Worm (Caenorhabditis elegans): ENCODE results near the gene acdh-11.

ce11 chrIII:10592074-10592473 is 26.0 kb downstream of the acdh-11 start:
- no peak for TF ChIP-seq snpc-4 (tag; optimal IDR thresholded peaks at IDR 0.05)
- TF ChIP-seq elt-1 (tag; optimal IDR thresholded peaks at IDR 0.05), result no peak
- TF ChIP-seq ceh-82 (tag; optimal IDR thresholded peaks at IDR 0.05), result no peak
- TF ChIP-seq ztf-4 (tag; optimal IDR thresholded peaks at IDR 0.05), result no peak
- no peak for TF ChIP-seq fos-1 (tag; optimal IDR thresholded peaks at IDR 0.05)
- TF ChIP-seq ZK546.5 (tag; optimal IDR thresholded peaks at IDR 0.05), result no peak
- TF ChIP-seq R02D3.7 (tag; optimal IDR thresholded peaks at IDR 0.05), result no peak
- TF ChIP-seq ama-1 (optimal IDR thresholded peaks at IDR 0.05), result no peak
- TF ChIP-seq nhr-11 (tag; optimal IDR thresholded peaks at IDR 0.05), result no peak
- no peak for TF ChIP-seq nhr-12 (tag; optimal IDR thresholded peaks at IDR 0.05)
- no peak for TF ChIP-seq fkh-10 (GFP tag; optimal IDR thresholded peaks at IDR 0.05)
